Worm (Caenorhabditis elegans) whole organism, L3 larva: Measurements from ENCODE around the gene C09F5.3.

Experiments
- jun-1 ChIP-seq: fragments of 150-350 bp; optimal IDR thresholded peaks from 2 replicates; lab custom pipeline; 2014; ENCODE audit warnings: missing biosample characterization, missing genetic modification reagents, missing genetic modification characterization
- nhr-76 ChIP-seq: fragments of 150-350 bp; sonication (generic microtip); optimal IDR thresholded peaks from 5 replicates; lab custom pipeline; 2014; ENCODE audit warnings: missing biosample characterization, missing genetic modification characterization
- unc-62 ChIP-seq: fragments of 150-350 bp; sonication (generic microtip); optimal IDR thresholded peaks from 4 replicates; lab custom pipeline; 2014; ENCODE audit warnings: missing biosample characterization, missing genetic modification reagents, missing genetic modification characterization
- ztf-4 ChIP-seq: fragments of 150-350 bp; optimal IDR thresholded peaks from 2 replicates; lab custom pipeline; 2014; ENCODE audit warnings: missing biosample characterization, missing genetic modification characterization

DNA sequence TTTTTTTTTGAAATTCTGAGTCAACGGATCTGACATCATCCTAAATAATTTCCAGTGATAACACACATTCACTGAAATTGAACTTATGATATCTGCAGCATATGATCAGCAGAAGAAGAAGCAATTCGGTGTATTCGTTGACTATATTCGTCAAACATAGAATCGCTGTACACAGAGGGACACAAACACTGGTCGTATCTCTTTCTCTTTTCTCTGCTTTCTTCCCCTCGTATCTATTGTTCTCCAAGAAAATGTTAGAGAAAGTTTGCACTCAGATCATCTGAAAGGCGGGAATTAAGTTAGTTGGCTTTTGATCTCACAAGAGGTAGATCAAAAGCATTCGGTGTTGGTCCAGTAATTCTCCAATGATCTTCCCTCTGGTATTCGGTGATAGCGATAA lies 14.5 kb downstream of the C09F5.3 start:
- TF ChIP-seq ztf-4 (tag; lab: Kevin White, UChicago) (no peak), unc-62 (no peak), jun-1 (no peak), nhr-76 (tag; lab: Kevin White, UChicago) (no peak)
